Fruit fly (Drosophila melanogaster): Measurements from ENCODE around the gene gammaSnap2.

Gene gammaSnap2

DNA sequence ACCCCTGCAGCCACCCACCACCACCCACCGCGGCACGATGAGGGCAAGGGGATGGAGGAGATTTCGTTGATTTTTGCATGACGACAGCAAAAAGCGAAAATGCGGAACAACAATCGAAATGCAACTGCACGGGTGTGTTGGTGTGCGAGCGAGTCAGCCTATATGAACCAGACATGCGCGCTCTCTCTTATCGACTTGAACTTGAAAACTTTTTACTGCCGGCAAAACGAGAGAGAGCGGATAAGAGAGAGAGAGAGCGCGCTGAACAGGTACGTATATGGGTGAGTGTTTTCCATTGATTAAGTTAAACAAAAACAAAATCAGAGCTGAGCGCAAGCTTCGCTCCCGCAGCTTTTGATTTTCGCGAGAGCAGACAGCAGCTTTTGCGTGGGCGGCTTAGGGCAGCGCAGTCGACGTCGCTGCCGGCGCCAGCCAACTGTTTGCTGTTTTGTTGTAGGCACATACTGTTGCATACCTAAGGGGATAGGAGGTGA lies 32.0 kb downstream of the gammaSnap2 start (continued):
- TF ChIP-seq Gug (GFP tag; IDR thresholded peaks at IDR 0.05) (no peak), Eip75B (GFP tag; optimal IDR thresholded peaks at IDR 0.05) (peak; percentile 36), CG6808 (GFP tag; optimal IDR thresholded peaks at IDR 0.05) (no peak), CG7368 (GFP tag; optimal IDR thresholded peaks at IDR 0.05) (peak; percentile 6), fd59A (GFP tag; optimal IDR thresholded peaks at IDR 0.05) (no peak), Ets96B (tag; optimal IDR thresholded peaks at IDR 0.05) (no peak), Sox102F (GFP tag; optimal IDR thresholded peaks at IDR 0.05) (peak; percentile 14), Hr4 (GFP tag; optimal IDR thresholded peaks at IDR 0.05) (no peak)

- TF ChIP-seq CG7368 (GFP tag; optimal IDR thresholded peaks at IDR 0.05), result peak; percentile 91
- peak; percentile 91 for TF ChIP-seq vri (GFP tag; optimal IDR thresholded peaks at IDR 0.05)
- peak; percentile 87 for TF ChIP-seq CG11294 (GFP tag; IDR thresholded peaks at IDR 0.05)
- peak; percentile 98 for TF ChIP-seq Eip78C (GFP tag)
- TF ChIP-seq Hr38 (GFP tag; optimal IDR thresholded peaks at IDR 0.05), result no peak
- peak; percentile 81 for TF ChIP-seq Sox102F (GFP tag; optimal IDR thresholded peaks at IDR 0.05)
- TF ChIP-seq CG16779 (tag; optimal IDR thresholded peaks at IDR 0.05), result peak; percentile 66
- TF ChIP-seq CG10669 (GFP tag; optimal IDR thresholded peaks at IDR 0.05), result peak; percentile 88
- peak; percentile 94 for TF ChIP-seq eg (GFP tag; IDR thresholded peaks at IDR 0.05)
- peak; percentile 86 for TF ChIP-seq CG15336 (GFP tag; IDR thresholded peaks at IDR 0.05)
- peak; percentile 78 for TF ChIP-seq Ets21C (GFP tag; optimal IDR thresholded peaks at IDR 0.05)
- TF ChIP-seq dsx (GFP tag; optimal IDR thresholded peaks at IDR 0.05; ENCODE audit: poor library complexity, severe bottlenecking), result peak; percentile 85
- TF ChIP-seq Sox14 (GFP tag; optimal IDR thresholded peaks at IDR 0.05), result peak; percentile 91
- peak; percentile 88 for TF ChIP-seq CG1621 (tag; optimal IDR thresholded peaks at IDR 0.05)
- TF ChIP-seq pdm3 (GFP tag; optimal IDR thresholded peaks at IDR 0.05), result peak; percentile 95
- peak; percentile 91 for TF ChIP-seq CG8119 (GFP tag; IDR thresholded peaks at IDR 0.05)
- peak; percentile 87 for TF ChIP-seq topi (GFP tag; optimal IDR thresholded peaks at IDR 0.05)
- TF ChIP-seq CG32006 (GFP tag; optimal IDR thresholded peaks at IDR 0.05), result peak; percentile 93
- TF ChIP-seq Hr39 (GFP tag; optimal IDR thresholded peaks at IDR 0.05), result peak; percentile 92
- TF ChIP-seq Hr4 (GFP tag; optimal IDR thresholded peaks at IDR 0.05), result peak; percentile 91
- TF ChIP-seq Gug (GFP tag; IDR thresholded peaks at IDR 0.05), result peak; percentile 93
- TF ChIP-seq Met (GFP tag; optimal IDR thresholded peaks at IDR 0.05), result peak; percentile 86
- TF ChIP-seq Eip75B (GFP tag; optimal IDR thresholded peaks at IDR 0.05), result peak; percentile 89
- TF ChIP-seq Lpt (GFP tag; optimal IDR thresholded peaks at IDR 0.05), result peak; percentile 84
- TF ChIP-seq CG6854 (GFP tag; optimal IDR thresholded peaks at IDR 0.05), result no peak
- peak; percentile 89 for TF ChIP-seq svp (GFP tag)
- peak; percentile 84 for TF ChIP-seq CG6808 (GFP tag; optimal IDR thresholded peaks at IDR 0.05)
- peak; percentile 23 for TF ChIP-seq Blimp-1 (GFP tag; optimal IDR thresholded peaks at IDR 0.05)
- peak; percentile 51 for TF ChIP-seq fd85E (GFP tag; optimal IDR thresholded peaks at IDR 0.05)
- TF ChIP-seq spab (GFP tag; optimal IDR thresholded peaks at IDR 0.05), result peak; percentile 88
- peak; percentile 79 for TF ChIP-seq fkh (GFP tag; optimal IDR thresholded peaks at IDR 0.05)
- TF ChIP-seq CG3032 (tag; optimal IDR thresholded peaks at IDR 0.05), result peak; percentile 88
- peak; percentile 73 for TF ChIP-seq dac (GFP tag; optimal IDR thresholded peaks at IDR 0.05)
- TF ChIP-seq CG4318 (GFP tag; optimal IDR thresholded peaks at IDR 0.05), result peak; percentile 78
- peak; percentile 85 for TF ChIP-seq lz (GFP tag; optimal IDR thresholded peaks at IDR 0.05)
- peak; percentile 88 for TF ChIP-seq esn (GFP tag; optimal IDR thresholded peaks at IDR 0.05)
- peak; percentile 96 for TF ChIP-seq CG6163 (GFP tag; IDR thresholded peaks at IDR 0.05)
- TF ChIP-seq ss (GFP tag; optimal IDR thresholded peaks at IDR 0.05), result peak; percentile 72 to 87
- TF ChIP-seq CG8632 (GFP tag; optimal IDR thresholded peaks at IDR 0.05), result peak; percentile 88
- peak; percentile 93 for TF ChIP-seq net (GFP tag; optimal IDR thresholded peaks at IDR 0.05)
- peak; percentile 90 for TF ChIP-seq CG6792 (GFP tag; optimal IDR thresholded peaks at IDR 0.05)
- peak; percentile 91 for TF ChIP-seq achi (GFP tag; optimal IDR thresholded peaks at IDR 0.05)
- TF ChIP-seq salr (GFP tag; optimal IDR thresholded peaks at IDR 0.05), result peak; percentile 90 to 91
- TF ChIP-seq CG8319 (GFP tag; optimal IDR thresholded peaks at IDR 0.05), result peak; percentile 82
- TF ChIP-seq CG34406 (GFP tag; optimal IDR thresholded peaks at IDR 0.05), result peak; percentile 87
These were observed 33.8 kb downstream of the gammaSnap2 start for dm6 chr3R:10087206-10087927.

All from whole organism, prepupa.